ENCODE assay signal across 3 worm cellular contexts in the genomic region with DNA sequence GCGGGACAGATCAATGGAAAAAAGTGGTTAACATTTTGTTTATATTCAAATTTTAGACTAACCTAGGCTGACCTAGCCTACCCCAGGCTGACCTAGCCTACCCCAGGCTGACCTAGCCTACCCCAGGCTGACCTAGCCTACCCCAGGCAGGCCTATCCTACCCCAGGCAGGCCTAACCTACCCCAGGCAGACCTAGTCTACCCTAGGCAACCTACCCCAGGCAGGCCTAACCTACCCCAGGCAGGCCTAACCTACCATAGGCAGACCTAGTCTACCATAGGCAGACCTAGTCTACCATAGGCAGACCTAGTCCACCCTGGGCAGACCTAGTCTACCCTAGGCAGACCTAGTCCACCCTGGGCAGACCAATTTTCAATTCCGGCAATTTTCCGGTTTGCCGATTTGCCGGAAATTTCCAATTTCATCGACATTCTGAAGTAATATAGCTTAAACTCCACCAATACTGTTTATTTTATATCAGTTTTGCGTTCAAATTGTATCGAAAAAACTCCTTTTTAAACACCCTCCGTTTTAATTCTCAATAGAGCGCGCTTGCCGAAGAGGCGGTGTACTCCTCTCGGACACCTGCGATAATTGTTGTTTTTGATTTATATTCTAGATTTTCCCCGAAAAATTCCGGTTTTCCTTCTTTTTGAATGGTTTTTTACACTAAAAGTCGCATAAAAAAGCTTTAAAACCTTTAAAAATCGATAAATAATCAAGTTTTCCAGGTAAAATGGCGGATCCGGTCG.
TF ChIP-seq lines count a peak whose summit lies in the region.

Gene trm-2A, plus strand, starts transcription at position 732 of the 752 bp plus-strand sequence.

TF ChIP-seq in whole organism, L1 larva, 84 proteins besides CTCF, POLR2A, EP300 and RAD21 (continued from another document and continues in another):
- TF ChIP-seq lir-3 (tag; optimal IDR thresholded peaks at IDR 0.05; lab: Kevin White, UChicago; ENCODE audit: poor library complexity) (no peak), dsc-1 (tag; optimal IDR thresholded peaks at IDR 0.05; lab: Kevin White, UChicago) (peak; percentile 79), blmp-1 (tag; optimal IDR thresholded peaks at IDR 0.05; lab: Kevin White, UChicago) (peak; percentile 75), nhr-47 (tag; optimal IDR thresholded peaks at IDR 0.05; lab: Kevin White, UChicago) (peak; percentile 89), jun-1 (tag; optimal IDR thresholded peaks at IDR 0.05; lab: Kevin White, UChicago) (peak; percentile 65), lsy-2 (tag; optimal IDR thresholded peaks at IDR 0.05; lab: Kevin White, UChicago) (peak; percentile 83 to 88), lin-14 (GFP tag; optimal IDR thresholded peaks at IDR 0.05; lab: Kevin White, UChicago) (peak; percentile 94), nhr-11 (tag; optimal IDR thresholded peaks at IDR 0.05; lab: Kevin White, UChicago) (peak; percentile 52), ceh-8 (GFP tag; optimal IDR thresholded peaks at IDR 0.05; lab: Kevin White, UChicago) (peak; percentile 21), unc-30 (tag; optimal IDR thresholded peaks at IDR 0.05; lab: Kevin White, UChicago) (peak; percentile 11), nhr-84 (tag; optimal IDR thresholded peaks at IDR 0.05; lab: Kevin White, UChicago) (no peak), F16B12.6 (tag; optimal IDR thresholded peaks at IDR 0.05; lab: Kevin White, UChicago) (peak; percentile 50), rnt-1 (tag; optimal IDR thresholded peaks at IDR 0.05; lab: Kevin White, UChicago) (peak; percentile 94), egl-27 (tag; optimal IDR thresholded peaks at IDR 0.05; lab: Kevin White, UChicago) (no peak), grh-1 (GFP tag; IDR thresholded peaks at IDR 0.05; lab: Robert Waterston, UW) (peak; percentile 81), lin-39 (tag; optimal IDR thresholded peaks at IDR 0.05; lab: Kevin White, UChicago) (peak; percentile 53), elt-2 (tag; optimal IDR thresholded peaks at IDR 0.05; lab: Kevin White, UChicago) (peak; percentile 27), ztf-4 (tag; optimal IDR thresholded peaks at IDR 0.05; lab: Kevin White, UChicago) (peak; percentile 35), tlp-1 (tag; optimal IDR thresholded peaks at IDR 0.05; lab: Kevin White, UChicago) (no peak), unc-130 (tag; optimal IDR thresholded peaks at IDR 0.05; lab: Kevin White, UChicago) (peak; percentile 88), C34B4.2 (tag; optimal IDR thresholded peaks at IDR 0.05; lab: Kevin White, UChicago) (no peak), unc-62 (GFP tag; optimal IDR thresholded peaks at IDR 0.05; lab: Kevin White, UChicago) (no peak), aly-2 (tag; optimal IDR thresholded peaks at IDR 0.05; lab: Kevin White, UChicago) (peak; percentile 78), swsn-7 (tag; optimal IDR thresholded peaks at IDR 0.05; lab: Kevin White, UChicago) (peak; percentile 83), ets-5 (GFP tag; IDR thresholded peaks at IDR 0.05; lab: Robert Waterston, UW) (no peak), vab-15 (tag; optimal IDR thresholded peaks at IDR 0.05; lab: Kevin White, UChicago) (peak; percentile 79), nhr-237 (tag; optimal IDR thresholded peaks at IDR 0.05; lab: Kevin White, UChicago) (no peak), lin-35 (GFP tag; optimal IDR thresholded peaks at IDR 0.05; lab: Kevin White, UChicago) (peak; percentile 98 to 99), xbp-1 (tag; optimal IDR thresholded peaks at IDR 0.05; lab: Kevin White, UChicago) (peak; percentile 82), mab-9 (GFP tag; IDR thresholded peaks at IDR 0.05; lab: Robert Waterston, UW) (peak; percentile 51; the same call in 1 of the 2 replicates), nhr-85 (tag; lab: Kevin White, UChicago) (peak; percentile 91), hlh-17 (GFP tag; optimal IDR thresholded peaks at IDR 0.05; lab: Kevin White, UChicago; ENCODE audit: borderline replicate concordance) (no peak), lin-13 (GFP tag; optimal IDR thresholded peaks at IDR 0.05; lab: Kevin White, UChicago) (peak; percentile 64), ceh-82 (tag; optimal IDR thresholded peaks at IDR 0.05; lab: Kevin White, UChicago) (peak; percentile 86 to 91 (median 87)), fkh-8 (tag; optimal IDR thresholded peaks at IDR 0.05; lab: Kevin White, UChicago) (peak; percentile 76), ceh-90 (tag; optimal IDR thresholded peaks at IDR 0.05; lab: Kevin White, UChicago) (peak; percentile 33), sptf-1 (tag; optimal IDR thresholded peaks at IDR 0.05; lab: Kevin White, UChicago) (no peak), irx-1 (tag; optimal IDR thresholded peaks at IDR 0.05; lab: Kevin White, UChicago) (peak; percentile 70), egl-13 (tag; optimal IDR thresholded peaks at IDR 0.05; lab: Kevin White, UChicago) (peak; percentile 38), hpl-2 (GFP tag; optimal IDR thresholded peaks at IDR 0.05; lab: Kevin White, UChicago) (no peak), C16A3.4 (tag; optimal IDR thresholded peaks at IDR 0.05; lab: Kevin White, UChicago) (peak; percentile 86)

TF ChIP-seq in whole organism, L3 larva, 47 proteins besides CTCF, POLR2A, EP300 and RAD21 (continued from another document):
- no peak for TF ChIP-seq elt-3 (tag; optimal IDR thresholded peaks at IDR 0.05; lab: Kevin White, UChicago)
- TF ChIP-seq nfya-1 (tag; optimal IDR thresholded peaks at IDR 0.05; lab: Kevin White, UChicago; ENCODE audit: insufficient read depth), result peak; percentile 81
- peak; percentile 47 for TF ChIP-seq ceh-28 (tag; optimal IDR thresholded peaks at IDR 0.05; lab: Kevin White, UChicago)
- peak; percentile 8 for TF ChIP-seq ceh-82 (tag; optimal IDR thresholded peaks at IDR 0.05; lab: Kevin White, UChicago)
- TF ChIP-seq pha-4 (tag; optimal IDR thresholded peaks at IDR 0.05; lab: Kevin White, UChicago), result peak; percentile 91
- peak; percentile 34 for TF ChIP-seq skn-1 (tag; optimal IDR thresholded peaks at IDR 0.05; lab: Kevin White, UChicago)

TF ChIP-seq in whole organism, young adult, 124 proteins besides CTCF, POLR2A, EP300 and RAD21 (continued from another document):
- TF ChIP-seq nhr-179 (tag; optimal IDR thresholded peaks at IDR 0.05; lab: Kevin White, UChicago), result no peak
- no peak for TF ChIP-seq rcor-1 (GFP tag; IDR thresholded peaks at IDR 0.05; lab: Robert Waterston, UW)
- no peak for TF ChIP-seq ztf-6 (GFP tag; IDR thresholded peaks at IDR 0.05; lab: Robert Waterston, UW)
- TF ChIP-seq lsy-27 (tag; optimal IDR thresholded peaks at IDR 0.05; lab: Kevin White, UChicago; ENCODE audit: borderline replicate concordance, insufficient read depth), result no peak
- peak; percentile 18 for TF ChIP-seq lsl-1 (GFP tag; optimal IDR thresholded peaks at IDR 0.05; lab: Kevin White, UChicago)
- TF ChIP-seq attf-6 (GFP tag; IDR thresholded peaks at IDR 0.05; lab: Robert Waterston, UW), result no peak
- peak; percentile 94 for TF ChIP-seq lin-54 (GFP tag; optimal IDR thresholded peaks at IDR 0.05; lab: Kevin White, UChicago)
- TF ChIP-seq let-607 (tag; optimal IDR thresholded peaks at IDR 0.05; lab: Kevin White, UChicago), result no peak
- TF ChIP-seq snpc-3.4 (tag; optimal IDR thresholded peaks at IDR 0.05; lab: Kevin White, UChicago), result peak; percentile 70
- no peak for TF ChIP-seq ztf-25 (GFP tag; IDR thresholded peaks at IDR 0.05; lab: Robert Waterston, UW)
- TF ChIP-seq mes-4 (tag; optimal IDR thresholded peaks at IDR 0.05; lab: Kevin White, UChicago), result no peak
- TF ChIP-seq ceh-91 (GFP tag; IDR thresholded peaks at IDR 0.05; lab: Robert Waterston, UW), result no peak
- TF ChIP-seq Y95B8A.8 (GFP tag; IDR thresholded peaks at IDR 0.05; lab: Robert Waterston, UW), result no peak
- peak; percentile 15 for TF ChIP-seq attf-5 (GFP tag; optimal IDR thresholded peaks at IDR 0.05; lab: Kevin White, UChicago)
- TF ChIP-seq F23B12.7 (tag; optimal IDR thresholded peaks at IDR 0.05; lab: Kevin White, UChicago; ENCODE audit: insufficient read depth), result no peak
- TF ChIP-seq ama-1 (optimal IDR thresholded peaks at IDR 0.05; lab: Kevin White, UChicago), result no peak
- no peak for TF ChIP-seq ama-1 (GFP tag; optimal IDR thresholded peaks at IDR 0.05; lab: Kevin White, UChicago)
- TF ChIP-seq ceh-27 (GFP tag; optimal IDR thresholded peaks at IDR 0.05; lab: Kevin White, UChicago), result peak; percentile 11
- TF ChIP-seq pha-4 (tag; optimal IDR thresholded peaks at IDR 0.05; lab: Kevin White, UChicago), result no peak
- TF ChIP-seq madf-3 (GFP tag; IDR thresholded peaks at IDR 0.05; lab: Robert Waterston, UW), result 0 out of 2 replicates have a peak, but pooled peaks have one; percentile 38
- TF ChIP-seq F49E8.2 (tag; optimal IDR thresholded peaks at IDR 0.05; lab: Kevin White, UChicago; ENCODE audit: insufficient read depth), result no peak
- TF ChIP-seq madf-6 (GFP tag; IDR thresholded peaks at IDR 0.05; lab: Robert Waterston, UW), result peak; percentile 50; the same call in 1 of the 2 replicates
- TF ChIP-seq ceh-40 (GFP tag; IDR thresholded peaks at IDR 0.05; lab: Robert Waterston, UW), result no peak
- TF ChIP-seq rec-8 (tag; optimal IDR thresholded peaks at IDR 0.05; lab: Kevin White, UChicago), result no peak
- no peak for TF ChIP-seq F57A8.1 (GFP tag; optimal IDR thresholded peaks at IDR 0.05; lab: Kevin White, UChicago)
- TF ChIP-seq mcd-1 (GFP tag; IDR thresholded peaks at IDR 0.05; lab: Robert Waterston, UW), result peak; percentile 97
- no peak for TF ChIP-seq ccch-3 (GFP tag; optimal IDR thresholded peaks at IDR 0.05; lab: Kevin White, UChicago)
- no peak for TF ChIP-seq chd-7 (tag; optimal IDR thresholded peaks at IDR 0.05; lab: Kevin White, UChicago)
- TF ChIP-seq atf-7 (tag; optimal IDR thresholded peaks at IDR 0.05; lab: Kevin White, UChicago), result no peak
- no peak for TF ChIP-seq K11D2.4 (GFP tag; IDR thresholded peaks at IDR 0.05; lab: Robert Waterston, UW)
- TF ChIP-seq ekl-4 (GFP tag; IDR thresholded peaks at IDR 0.05; lab: Robert Waterston, UW), result no peak
